Worm (Caenorhabditis elegans): ENCODE measurements around the gene F10G2.7.

- no peak for TF ChIP-seq him-1 (tag; optimal IDR thresholded peaks at IDR 0.05)
- no peak for TF ChIP-seq dao-5 (tag; optimal IDR thresholded peaks at IDR 0.05)
- TF ChIP-seq W03F9.2 (tag; optimal IDR thresholded peaks at IDR 0.05): no peak
Observed at ce11 chrV:7321915-7322314, 15.2 kb downstream of the F10G2.7 start, which contains the start of gene F10G2.10.

Data from whole organism, L4/young adult.